Worm (Caenorhabditis elegans): Measurements from ENCODE around the gene Y54E2A.8.

The Y54E2A.8 gene

ce11 chrII:14819258-14819985 lies 41.3 kb downstream of the Y54E2A.8 start:
- TF ChIP-seq mec-3 (tag; optimal IDR thresholded peaks at IDR 0.05; ENCODE audit: borderline replicate concordance) (no peak), dve-1 (tag; optimal IDR thresholded peaks at IDR 0.05) (peak; percentile 86), ceh-19 (GFP tag; optimal IDR thresholded peaks at IDR 0.05) (no peak), ceh-14 (tag; optimal IDR thresholded peaks at IDR 0.05) (no peak), ceh-22 (tag; optimal IDR thresholded peaks at IDR 0.05) (no peak)

- TF ChIP-seq fkh-6 (tag; optimal IDR thresholded peaks at IDR 0.05) (no peak), madf-2 (tag; optimal IDR thresholded peaks at IDR 0.05) (no peak), ceh-48 (tag; optimal IDR thresholded peaks at IDR 0.05) (no peak), unc-86 (tag; optimal IDR thresholded peaks at IDR 0.05) (no peak), ztf-16 (tag; optimal IDR thresholded peaks at IDR 0.05) (no peak), rnt-1 (tag; optimal IDR thresholded peaks at IDR 0.05) (no peak), syd-9 (tag; optimal IDR thresholded peaks at IDR 0.05) (no peak), K09A11.1 (tag; optimal IDR thresholded peaks at IDR 0.05; ENCODE audit: insufficient read depth) (no peak), sdc-2 (tag; optimal IDR thresholded peaks at IDR 0.05) (no peak), pat-9 (tag; optimal IDR thresholded peaks at IDR 0.05) (no peak), C38D4.7 (GFP tag; optimal IDR thresholded peaks at IDR 0.05) (no peak), ets-4 (tag; optimal IDR thresholded peaks at IDR 0.05) (no peak), Y22D7AL.16 (tag; optimal IDR thresholded peaks at IDR 0.05) (no peak), pha-4 (tag; optimal IDR thresholded peaks at IDR 0.05) (no peak), pha-2 (tag; optimal IDR thresholded peaks at IDR 0.05) (no peak), hlh-8 (tag; optimal IDR thresholded peaks at IDR 0.05) (no peak), hlh-6 (tag; optimal IDR thresholded peaks at IDR 0.05) (no peak), nfya-1 (tag; optimal IDR thresholded peaks at IDR 0.05) (no peak), C08G9.2 (tag; optimal IDR thresholded peaks at IDR 0.05) (no peak), fax-1 (tag; optimal IDR thresholded peaks at IDR 0.05) (no peak)
Observed at ce11 chrII:14820460-14820859, 42.3 kb downstream of the Y54E2A.8 start.

- TF ChIP-seq ref-2 (tag; optimal IDR thresholded peaks at IDR 0.05) (peak; percentile 60), pqm-1 (tag; optimal IDR thresholded peaks at IDR 0.05) (no peak), nfya-1 (tag; optimal IDR thresholded peaks at IDR 0.05) (peak; percentile 23), tbx-2 (tag; optimal IDR thresholded peaks at IDR 0.05) (peak; percentile 55), pax-1 (tag; optimal IDR thresholded peaks at IDR 0.05) (peak; percentile 49), ceh-19 (GFP tag; optimal IDR thresholded peaks at IDR 0.05) (no peak), pros-1 (tag; optimal IDR thresholded peaks at IDR 0.05) (peak; percentile 23), rnt-1 (tag; optimal IDR thresholded peaks at IDR 0.05) (peak; percentile 60), lim-6 (tag; optimal IDR thresholded peaks at IDR 0.05) (no peak), nhr-11 (tag; optimal IDR thresholded peaks at IDR 0.05) (no peak), ceh-2 (tag; optimal IDR thresholded peaks at IDR 0.05) (peak; percentile 22), madf-2 (tag; optimal IDR thresholded peaks at IDR 0.05) (no peak), dve-1 (tag; optimal IDR thresholded peaks at IDR 0.05) (peak; percentile 78), elt-2 (tag; optimal IDR thresholded peaks at IDR 0.05) (peak; percentile 54), pat-9 (tag; optimal IDR thresholded peaks at IDR 0.05) (no peak), hlh-6 (tag; optimal IDR thresholded peaks at IDR 0.05) (no peak), pha-2 (tag; optimal IDR thresholded peaks at IDR 0.05) (peak; percentile 46), ets-4 (tag; optimal IDR thresholded peaks at IDR 0.05) (no peak), ceh-31 (tag; optimal IDR thresholded peaks at IDR 0.05) (peak; percentile 54), ceh-18 (tag; optimal IDR thresholded peaks at IDR 0.05) (peak; percentile 18)
Observed at ce11 chrII:14822419-14822818, 44.3 kb downstream of the Y54E2A.8 start.

- TF ChIP-seq unc-55 (GFP tag; optimal IDR thresholded peaks at IDR 0.05) (peak; percentile 22), ztf-16 (tag; optimal IDR thresholded peaks at IDR 0.05) (no peak), fkh-6 (tag; optimal IDR thresholded peaks at IDR 0.05) (no peak)
Observed at ce11 chrII:14825413-14825812, 47.3 kb downstream of the Y54E2A.8 start.

Data from whole organism, late embryonic.